Worm (Caenorhabditis elegans) whole organism, L4 larva: ENCODE data around the gene Y48A6C.4.
A peak's percentile ranks its signal among the peaks of the same experiment; 100 is the strongest.

Experiments
- F10B5.3 ChIP-seq: sonication (generic microtip); optimal IDR thresholded peaks from 2 replicates; lab custom pipeline; 2016; ENCODE audit warnings: mild to moderate bottlenecking, missing genetic modification characterization, missing compliant biosample characterization
- F26F4.8 ChIP-seq: fragments of 200-800 bp; sonication (Bioruptor generic); conservative IDR thresholded peaks from 2 replicates; pipeline ENCODE4 v1.3.6; 2022; ENCODE audit warnings: missing genetic modification characterization, missing compliant biosample characterization
- F44E2.7 ChIP-seq: fragments of 200-800 bp; sonication (Bioruptor generic); IDR thresholded peaks from 2 replicates; pipeline ENCODE4 v2.1.2; 2022; ENCODE audit warnings: missing genetic modification characterization, missing compliant biosample characterization
- F49E8.2 ChIP-seq: sonication (generic microtip); optimal IDR thresholded peaks from 2 replicates; lab custom pipeline; 2016; ENCODE audit warnings: missing compliant biosample characterization, mild to moderate bottlenecking, missing genetic modification characterization, borderline replicate concordance
- Y5F2A.4 ChIP-seq: fragments of 200-800 bp; sonication (Bioruptor generic); optimal IDR thresholded peaks from 2 replicates; lab custom pipeline; 2018; ENCODE audit warnings: mild to moderate bottlenecking, missing genetic modification characterization, missing compliant biosample characterization
- ZK337.2 ChIP-seq: fragments of 200-800 bp; sonication (Bioruptor generic); IDR thresholded peaks from 2 replicates; pipeline ENCODE4 v1.3.6; 2022; ENCODE audit warnings: missing genetic modification reagents, missing genetic modification characterization, missing compliant biosample characterization
- aly-2 ChIP-seq: sonication (generic microtip); optimal IDR thresholded peaks from 2 replicates; lab custom pipeline; 2018; ENCODE audit warnings: missing biosample characterization, missing genetic modification characterization
- ama-1 ChIP-seq: fragments of 150-350 bp; optimal IDR thresholded peaks from 2 replicates; lab custom pipeline; 2014; ENCODE audit warnings: inconsistent platforms, mixed read lengths
- ceh-20 ChIP-seq: fragments of 200-800 bp; sonication (Bioruptor generic); IDR thresholded peaks from 2 replicates; pipeline ENCODE4 v1.3.6; 2022; ENCODE audit warnings: missing genetic modification reagents, missing genetic modification characterization, missing compliant biosample characterization
- ceh-28 ChIP-seq: fragments of 150-350 bp; optimal IDR thresholded peaks from 2 replicates; lab custom pipeline; 2014; ENCODE audit warnings: missing biosample characterization, missing genetic modification reagents, missing genetic modification characterization
- ces-1 ChIP-seq: fragments of 150-350 bp; sonication (generic microtip); optimal IDR thresholded peaks from 4 replicates; lab custom pipeline; 2014; ENCODE audit warnings: missing biosample characterization, missing genetic modification reagents, missing genetic modification characterization
- cey-2 ChIP-seq: sonication (generic microtip); optimal IDR thresholded peaks from 3 replicates; lab custom pipeline; 2017; ENCODE audit warnings: missing genetic modification characterization, mild to moderate bottlenecking, missing compliant biosample characterization, antibody characterized with exemption, borderline replicate concordance; ENCODE audit not compliant: insufficient read depth
- ctbp-1 ChIP-seq: fragments of 200-800 bp; sonication (Bioruptor generic); IDR thresholded peaks from 2 replicates; pipeline ENCODE4 v1.3.6; 2022; ENCODE audit warnings: missing genetic modification reagents, missing genetic modification characterization, missing compliant biosample characterization
- daf-19 ChIP-seq: fragments of 200-800 bp; sonication (Bioruptor generic); conservative IDR thresholded peaks from 2 replicates; pipeline ENCODE4 v1.3.6; 2022; ENCODE audit warnings: missing genetic modification characterization, missing compliant biosample characterization
- daf-8 ChIP-seq: fragments of 200-800 bp; sonication (Bioruptor generic); IDR thresholded peaks from 2 replicates; pipeline ENCODE4 v1.3.6; 2022; ENCODE audit warnings: missing genetic modification characterization, missing compliant biosample characterization
- dmd-6 ChIP-seq: fragments of 200-800 bp; sonication (Bioruptor generic); IDR thresholded peaks from 2 replicates; pipeline ENCODE4 v1.3.6; 2022; ENCODE audit warnings: missing genetic modification reagents, missing genetic modification characterization, missing compliant biosample characterization
- dve-1 ChIP-seq: sonication (generic microtip); optimal IDR thresholded peaks from 2 replicates; lab custom pipeline; 2017; ENCODE audit warnings: antibody characterized with exemption, mild to moderate bottlenecking, missing genetic modification characterization, missing compliant biosample characterization; ENCODE audit not compliant: insufficient read depth
- gei-8 ChIP-seq: fragments of 200-800 bp; sonication (Bioruptor generic); optimal IDR thresholded peaks from 2 replicates; lab custom pipeline; 2018; ENCODE audit warnings: mild to moderate bottlenecking, missing genetic modification characterization, missing compliant biosample characterization
- hlh-30 ChIP-seq: sonication (generic microtip); optimal IDR thresholded peaks from 2 replicates; lab custom pipeline; 2017; ENCODE audit warnings: antibody characterized with exemption, mild to moderate bottlenecking, missing genetic modification characterization, missing compliant biosample characterization; ENCODE audit not compliant: insufficient read depth
- hmg-1.1 ChIP-seq: fragments of 200-800 bp; sonication (Bioruptor generic); IDR thresholded peaks from 2 replicates; pipeline ENCODE4 v1.3.6; 2022; ENCODE audit warnings: missing genetic modification reagents, missing genetic modification characterization, missing compliant biosample characterization
- lim-7 ChIP-seq: fragments of 200-800 bp; sonication (Bioruptor generic); IDR thresholded peaks from 2 replicates; pipeline ENCODE4 v1.3.6; 2022; ENCODE audit warnings: missing genetic modification characterization, missing compliant biosample characterization
- lin-1 ChIP-seq: fragments of 200-800 bp; sonication (Bioruptor generic); IDR thresholded peaks from 2 replicates; pipeline ENCODE4 v1.3.6; 2022; ENCODE audit warnings: missing genetic modification reagents, missing genetic modification characterization, missing compliant biosample characterization
- lin-15B ChIP-seq: fragments of 150-350 bp; sonication (generic microtip); optimal IDR thresholded peaks from 3 replicates; lab custom pipeline; 2014; ENCODE audit warnings: missing biosample characterization, missing genetic modification characterization
- lin-29 ChIP-seq: fragments of 200-800 bp; sonication (Bioruptor generic); IDR thresholded peaks from 2 replicates; pipeline ENCODE4 v1.3.6; 2022; ENCODE audit warnings: missing genetic modification reagents, missing genetic modification characterization, missing compliant biosample characterization
- lin-38 ChIP-seq: fragments of 200-800 bp; sonication (Bioruptor generic); IDR thresholded peaks from 2 replicates; pipeline ENCODE4 v1.3.6; 2022; ENCODE audit warnings: missing genetic modification reagents, missing genetic modification characterization, missing compliant biosample characterization
- lir-3 ChIP-seq: sonication (generic microtip); optimal IDR thresholded peaks from 2 replicates; lab custom pipeline; 2016; ENCODE audit warnings: mild to moderate bottlenecking, missing genetic modification characterization, missing compliant biosample characterization
- mep-1 ChIP-seq: fragments of 150-350 bp; sonication (generic microtip); optimal IDR thresholded peaks from 3 replicates; lab custom pipeline; 2014; ENCODE audit warnings: missing biosample characterization, missing genetic modification characterization
- nhr-10 ChIP-seq: fragments of 150-350 bp; optimal IDR thresholded peaks from 2 replicates; lab custom pipeline; 2014; ENCODE audit warnings: missing biosample characterization, missing genetic modification characterization
- nhr-111 ChIP-seq: fragments of 200-800 bp; sonication (Bioruptor generic); optimal IDR thresholded peaks from 2 replicates; lab custom pipeline; 2018; ENCODE audit warnings: mild to moderate bottlenecking, missing genetic modification characterization, missing compliant biosample characterization
- nhr-25 ChIP-seq: sonication (generic microtip); optimal IDR thresholded peaks from 2 replicates; lab custom pipeline; 2017; ENCODE audit warnings: missing genetic modification characterization, mild to moderate bottlenecking, missing compliant biosample characterization, antibody characterized with exemption, moderate library complexity, borderline replicate concordance; ENCODE audit not compliant: insufficient read depth
- nhr-42 ChIP-seq: fragments of 200-800 bp; sonication (Bioruptor generic); IDR thresholded peaks from 2 replicates; pipeline ENCODE4 v1.3.6; 2022; ENCODE audit warnings: missing genetic modification characterization, missing compliant biosample characterization
- nhr-48 ChIP-seq: sonication (generic microtip); optimal IDR thresholded peaks from 2 replicates; lab custom pipeline; 2016; ENCODE audit warnings: mild to moderate bottlenecking, missing genetic modification characterization, missing compliant biosample characterization
- nhr-6 ChIP-seq: fragments of 150-350 bp; optimal IDR thresholded peaks from 2 replicates; lab custom pipeline; 2014; ENCODE audit warnings: missing biosample characterization, missing genetic modification characterization
- nhr-76 ChIP-seq: fragments of 150-350 bp; optimal IDR thresholded peaks from 2 replicates; lab custom pipeline; 2014; ENCODE audit warnings: missing biosample characterization, missing genetic modification characterization
- pha-4 ChIP-seq, 2 experiments: fragments of 150-350 bp in 1 of 2; fragments of 200-800 bp in 1 of 2; sonication (Bioruptor generic) in 1 of 2; IDR thresholded peaks in 1 of 2; optimal IDR thresholded peaks in 1 of 2; 2 replicates each; pipeline versions ENCODE4 v1.3.6 to Lab custom; 2014 to 2022; ENCODE audit warnings: missing genetic modification characterization in 2 of 2, missing genetic modification reagents in 2 of 2, missing biosample characterization in 1 of 2, missing compliant biosample characterization in 1 of 2
- php-3 ChIP-seq: fragments of 200-800 bp; sonication (Bioruptor generic); IDR thresholded peaks from 2 replicates; pipeline ENCODE4 v1.3.6; 2022; ENCODE audit warnings: missing genetic modification reagents, missing genetic modification characterization, missing compliant biosample characterization
- saeg-2 ChIP-seq: fragments of 200-800 bp; sonication (Bioruptor generic); IDR thresholded peaks from 2 replicates; pipeline ENCODE4 v1.3.6; 2022; ENCODE audit warnings: missing genetic modification reagents, missing genetic modification characterization, missing compliant biosample characterization
- sdz-12 ChIP-seq: fragments of 200-800 bp; sonication (Bioruptor generic); optimal IDR thresholded peaks from 2 replicates; lab custom pipeline; 2018; ENCODE audit warnings: mild to moderate bottlenecking, missing genetic modification characterization, missing compliant biosample characterization
- set-16 ChIP-seq: fragments of 200-800 bp; sonication (Bioruptor generic); IDR thresholded peaks from 2 replicates; pipeline ENCODE4 v1.3.6; 2022; ENCODE audit warnings: missing genetic modification reagents, missing genetic modification characterization, missing compliant biosample characterization
- snpc-1.2 ChIP-seq: fragments of 200-800 bp; sonication (Bioruptor generic); IDR thresholded peaks from 2 replicates; pipeline ENCODE4 v1.3.6; 2022; ENCODE audit warnings: missing genetic modification reagents, missing genetic modification characterization, missing compliant biosample characterization
- spr-1 ChIP-seq: sonication (generic microtip); optimal IDR thresholded peaks from 2 replicates; lab custom pipeline; 2016; ENCODE audit warnings: mild to moderate bottlenecking, missing genetic modification characterization, missing compliant biosample characterization
- tra-1 ChIP-seq: fragments of 200-800 bp; sonication (Bioruptor generic); IDR thresholded peaks from 2 replicates; pipeline ENCODE4 v1.3.6; 2022; ENCODE audit warnings: missing genetic modification reagents, missing genetic modification characterization, missing compliant biosample characterization
- zag-1 ChIP-seq: fragments of 150-350 bp; optimal IDR thresholded peaks from 2 replicates; lab custom pipeline; 2014; ENCODE audit warnings: missing biosample characterization, missing genetic modification characterization
- zfp-2 ChIP-seq: sonication (generic microtip); optimal IDR thresholded peaks from 2 replicates; lab custom pipeline; 2016; ENCODE audit warnings: mild to moderate bottlenecking, missing genetic modification characterization, missing compliant biosample characterization
- ztf-7 ChIP-seq: fragments of 150-350 bp; optimal IDR thresholded peaks from 2 replicates; lab custom pipeline; 2014; ENCODE audit warnings: missing biosample characterization, missing genetic modification characterization

Y48A6C.4 gene

ce11 chrIII:11090870-11091386 lies 28.7 kb upstream of the Y48A6C.4 start (continued):
- TF ChIP-seq lin-1 (0 out of 2 replicates have a peak, but pooled peaks have one; percentile 40), nhr-25 (tag; lab: Kevin White, UChicago) (no peak), nhr-111 (GFP tag; lab: Kevin White, UChicago) (no peak), F44E2.7 (GFP tag; lab: Robert Waterston, UW) (no peak), F26F4.8 (0 out of 2 replicates have a peak, but pooled peaks have one; percentile 39), F10B5.3 (tag; lab: Kevin White, UChicago) (peak; percentile 66), nhr-42 (peak; percentile 61; the same call in 1 of the 2 replicates), set-16 (GFP tag; lab: Robert Waterston, UW) (peak; percentile 82), dve-1 (peak; percentile 29), nhr-48 (tag; lab: Kevin White, UChicago) (peak; percentile 4), ceh-20 (GFP tag; lab: Robert Waterston, UW) (no peak), F49E8.2 (tag; lab: Kevin White, UChicago) (peak; percentile 88), aly-2 (tag; lab: Kevin White, UChicago) (no peak), saeg-2 (GFP tag; lab: Robert Waterston, UW) (peak; percentile 64; the same call in 1 of the 2 replicates), lim-7 (GFP tag; lab: Robert Waterston, UW) (peak; percentile 50; the same call in 1 of the 2 replicates), hmg-1.1 (GFP tag; lab: Robert Waterston, UW) (0 out of 2 replicates have a peak, but pooled peaks have one; percentile 29), dmd-6 (GFP tag; lab: Robert Waterston, UW) (no peak), lin-38 (GFP tag; lab: Robert Waterston, UW) (peak; percentile 78), ces-1 (GFP tag; lab: Kevin White, UChicago) (no peak), Y5F2A.4 (GFP tag; lab: Kevin White, UChicago) (peak; percentile 18), ztf-7 (tag; lab: Kevin White, UChicago) (no peak), mep-1 (tag; lab: Kevin White, UChicago) (peak; percentile 13), daf-19 (GFP tag; lab: Robert Waterston, UW) (peak; percentile 60; the same call in 1 of the 2 replicates), snpc-1.2 (GFP tag; lab: Robert Waterston, UW) (peak; percentile 70)

DNA sequence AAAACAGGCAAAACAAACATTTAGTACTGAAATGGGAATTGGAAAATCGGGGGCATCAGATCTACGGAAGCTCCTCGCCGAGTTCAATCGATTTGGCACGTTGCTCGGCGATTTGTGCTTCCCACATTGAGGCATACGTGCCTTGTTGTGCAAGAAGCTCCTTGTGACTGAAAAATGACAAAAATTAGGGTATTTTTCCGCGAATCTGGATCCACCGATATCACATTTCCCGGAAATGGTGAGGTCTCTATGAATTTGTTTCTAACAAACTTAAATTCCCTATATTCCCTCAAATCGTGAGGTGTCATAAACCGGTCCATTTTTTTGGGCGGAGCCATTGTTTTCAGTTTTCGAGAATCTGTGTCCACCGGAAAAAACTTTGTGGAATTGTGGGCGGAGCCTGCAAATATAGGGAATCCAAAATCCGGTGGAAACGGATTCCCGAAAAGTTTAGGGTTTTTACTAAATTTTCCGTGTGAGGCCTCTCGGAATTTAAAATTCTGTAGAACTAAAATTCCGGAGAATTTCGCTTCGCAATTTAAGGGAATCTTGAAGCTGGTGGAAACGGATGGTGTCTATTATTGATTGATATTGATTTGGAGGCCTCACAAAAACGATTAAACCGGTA lies 27.8 kb upstream of the Y48A6C.4 start:
- TF ChIP-seq dve-1 (no peak), lin-29 (GFP tag; lab: Robert Waterston, UW) (no peak), lir-3 (tag; lab: Kevin White, UChicago) (no peak), php-3 (GFP tag; lab: Robert Waterston, UW) (peak; percentile 19; the same call in 1 of the 2 replicates), lin-15B (tag; lab: Kevin White, UChicago) (no peak), nhr-76 (no peak), ZK337.2 (GFP tag; lab: Robert Waterston, UW) (peak; percentile 52), aly-2 (tag; lab: Kevin White, UChicago) (no peak), ztf-7 (tag; lab: Kevin White, UChicago) (no peak), nhr-10 (no peak), daf-8 (GFP tag; lab: Robert Waterston, UW) (no peak), tra-1 (GFP tag; lab: Robert Waterston, UW) (0 out of 2 replicates have a peak, but pooled peaks have one; percentile 51), ces-1 (GFP tag; lab: Kevin White, UChicago) (no peak), ctbp-1 (no peak), zfp-2 (tag; lab: Kevin White, UChicago) (no peak), cey-2 (no peak), gei-8 (no peak), pha-4 (GFP tag; IDR thresholded peaks at IDR 0.05; lab: Robert Waterston, UW) (0 out of 2 replicates have a peak, but pooled peaks have one; percentile 8), pha-4 (tag; optimal IDR thresholded peaks at IDR 0.05; lab: Kevin White, UChicago) (no peak), snpc-1.2 (GFP tag; lab: Robert Waterston, UW) (no peak), sdz-12 (GFP tag; lab: Kevin White, UChicago) (peak; percentile 25), lin-1 (no peak), nhr-42 (no peak), hlh-30 (tag; lab: Kevin White, UChicago) (no peak), ceh-28 (peak; percentile 13), spr-1 (no peak), lin-38 (GFP tag; lab: Robert Waterston, UW) (peak; percentile 40; the same call in 1 of the 2 replicates), ama-1 (lab: Kevin White, UChicago) (no peak), nhr-6 (tag; lab: Kevin White, UChicago) (no peak), zag-1 (tag; lab: Kevin White, UChicago) (no peak), F10B5.3 (tag; lab: Kevin White, UChicago) (no peak)
